Fruit fly (Drosophila melanogaster): Measurements from ENCODE around the gene Chrac-14.

Chrac-14 gene

DNA sequence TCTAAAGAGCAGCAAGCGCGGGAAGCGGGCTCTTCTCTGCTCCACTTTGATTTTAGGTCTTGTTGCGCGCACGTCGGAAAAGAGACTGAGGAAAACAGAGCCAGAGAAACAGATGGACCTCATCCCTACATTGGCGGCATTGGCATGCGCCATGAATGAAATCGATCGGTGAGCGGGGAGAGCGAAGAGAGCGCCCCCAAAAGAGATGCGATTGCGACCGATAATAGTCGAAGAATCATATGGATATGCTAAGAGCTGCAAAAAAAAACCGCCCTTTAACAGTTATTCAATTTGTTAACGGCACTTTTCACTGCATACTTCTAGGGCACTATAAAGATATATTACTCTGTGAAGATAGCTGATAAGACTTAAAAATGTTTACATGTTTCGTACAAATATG, 3.7 kb upstream of the Chrac-14 start, which contains the start of gene grk:
grk (minus strand) TSS at position 87 of the 400 bp plus-strand sequence.
- no peak for TF ChIP-seq CG17801 (GFP tag; optimal IDR thresholded peaks at IDR 0.05; ENCODE audit: partially characterized antibody)

dm6 chr2L:8438052-8438451, 847 bp downstream of the Chrac-14 start, which contains the start of gene mus201:
mus201 (plus strand) TSS chr2L:8438169.
- no peak for TF ChIP-seq CG17801 (GFP tag; optimal IDR thresholded peaks at IDR 0.05; ENCODE audit: partially characterized antibody)

- TF ChIP-seq CG17801 (GFP tag; optimal IDR thresholded peaks at IDR 0.05; ENCODE audit: partially characterized antibody) = no peak
Measured at dm6 chr2L:8442147-8442546, 4.9 kb downstream of the Chrac-14 start, which contains the start of gene CG31897. CG31897 (plus strand) TSS chr2L:8442447.

DNA sequence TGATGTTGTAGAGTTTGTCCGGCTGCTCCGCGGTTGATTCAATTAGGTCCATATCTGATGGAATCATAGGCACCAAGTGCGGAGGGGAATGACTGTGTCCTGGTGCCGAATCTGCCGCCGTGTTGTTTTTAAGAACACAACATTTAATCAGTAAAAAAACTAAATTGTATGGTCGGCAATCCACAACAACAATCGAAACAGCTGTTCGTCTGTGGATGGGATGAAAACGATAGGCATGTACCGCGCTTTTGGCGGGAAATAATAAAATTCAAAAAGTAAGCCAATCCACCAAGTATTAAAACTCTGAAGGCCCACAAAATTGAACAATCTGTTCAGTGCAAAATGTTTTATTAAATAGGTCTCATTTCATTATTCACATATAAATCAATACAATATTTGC, 12.2 kb downstream of the Chrac-14 start, which contains the start of gene Aasdh:
Aasdh (minus strand) TSS at position 219 of the 400 bp plus-strand sequence.
- TF ChIP-seq CG17801 (GFP tag; optimal IDR thresholded peaks at IDR 0.05; ENCODE audit: partially characterized antibody) = no peak

dm6 chr2L:8451497-8451896, 14.3 kb downstream of the Chrac-14 start:
- no peak for TF ChIP-seq CG17801 (GFP tag; optimal IDR thresholded peaks at IDR 0.05; ENCODE audit: partially characterized antibody)

- no peak for TF ChIP-seq CG17801 (GFP tag; optimal IDR thresholded peaks at IDR 0.05; ENCODE audit: partially characterized antibody)
Measured at dm6 chr2L:8461782-8462453, 24.7 kb downstream of the Chrac-14 start.

DNA sequence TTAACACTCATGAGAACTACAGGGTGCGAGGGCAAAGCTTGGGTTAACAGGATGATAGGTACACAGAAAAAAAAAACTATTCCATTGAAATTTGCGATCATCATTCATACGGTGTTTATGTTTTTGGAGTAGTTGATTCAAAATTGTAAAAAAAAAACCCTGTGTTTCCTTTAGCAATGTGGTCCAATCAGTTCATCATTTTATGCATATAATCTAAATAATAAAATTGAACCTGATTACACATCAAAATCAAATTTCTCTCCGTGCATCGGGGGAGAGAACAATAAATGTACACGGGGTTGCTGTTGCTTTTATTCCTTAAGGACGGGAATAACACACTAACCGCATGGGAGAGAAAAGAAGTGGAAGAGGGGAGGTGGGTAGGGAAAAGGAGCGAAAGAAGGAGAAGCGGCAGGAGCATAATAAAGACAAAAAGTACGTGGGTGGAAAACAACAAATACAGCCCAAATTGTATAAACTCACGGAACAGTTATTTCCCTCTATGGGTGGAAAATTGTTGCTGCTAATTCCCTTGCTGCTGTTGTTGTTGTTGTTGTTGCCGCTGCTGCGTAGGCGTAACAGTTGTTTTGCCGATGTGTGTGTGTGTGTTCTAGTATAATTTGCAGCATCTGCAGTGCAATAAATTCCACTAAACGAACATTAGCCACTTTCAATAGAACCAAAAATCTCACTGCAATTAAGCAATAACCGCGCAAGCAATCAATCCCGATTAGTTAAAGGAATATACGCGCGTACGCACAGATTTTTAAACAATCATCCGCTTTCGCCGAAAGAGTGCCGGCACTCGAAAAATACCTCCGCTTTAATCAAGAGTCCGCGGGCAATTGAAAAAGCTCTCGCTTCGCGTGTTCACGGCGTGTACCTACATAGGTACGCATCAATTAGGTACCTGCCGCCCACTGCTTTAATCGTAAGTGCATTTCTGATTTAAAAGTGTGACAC, 26.2 kb downstream of the Chrac-14 start, which contains the start of gene Agpat2:
Agpat2 (minus strand) TSS at position 851 of the 963 bp plus-strand sequence.
- TF ChIP-seq CG17801 (GFP tag; optimal IDR thresholded peaks at IDR 0.05; ENCODE audit: partially characterized antibody) = no peak

DNA sequence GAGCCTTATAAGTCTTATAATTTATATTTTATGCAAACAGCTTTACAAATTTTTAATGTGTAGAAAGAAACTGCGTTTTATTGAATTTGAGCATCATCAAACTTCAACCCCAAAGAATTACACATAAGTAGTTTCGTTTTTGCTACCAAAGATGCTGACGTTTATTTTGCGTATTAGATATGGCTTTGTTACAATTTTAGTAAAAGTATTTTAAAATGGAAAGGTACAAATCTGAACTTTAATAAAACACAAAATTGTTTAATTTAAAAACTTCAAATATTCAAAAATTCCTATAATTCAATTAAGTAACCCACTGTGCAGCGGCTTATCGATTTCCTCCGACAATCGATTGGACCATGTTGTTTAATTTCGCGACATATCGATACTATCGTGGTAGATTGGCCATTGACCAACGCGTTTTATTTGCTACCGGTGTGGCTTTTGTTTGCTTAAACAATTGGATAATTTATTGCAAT, 26.9 kb downstream of the Chrac-14 start, which contains the start of gene prg:
prg (plus strand) TSS at position 382 of the 476 bp plus-strand sequence.
- peak; percentile 78 for TF ChIP-seq CG17801 (GFP tag; optimal IDR thresholded peaks at IDR 0.05; ENCODE audit: partially characterized antibody)

DNA sequence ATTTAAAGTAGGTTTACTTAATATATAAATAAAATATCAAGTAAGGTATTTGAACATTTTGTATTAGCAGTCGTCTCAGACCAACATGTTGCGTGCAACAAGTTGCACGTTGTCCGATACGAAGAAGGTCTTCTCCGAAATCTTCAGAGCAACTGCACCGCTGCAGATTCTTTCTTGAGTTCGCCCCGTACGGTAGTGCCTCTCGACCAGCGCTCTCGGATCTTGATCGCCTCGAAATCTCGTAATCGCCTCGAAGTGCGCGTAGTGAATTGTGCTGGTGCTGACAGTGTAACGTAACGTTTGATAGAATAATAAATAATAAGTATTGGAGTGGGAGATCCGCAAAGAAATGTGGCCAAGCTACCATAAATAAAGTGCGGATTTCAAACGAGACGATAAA, 29.4 kb downstream of the Chrac-14 start, which contains the start of gene dachs:
dachs (plus strand) TSS at position 175 of the 400 bp plus-strand sequence.
- TF ChIP-seq CG17801 (GFP tag; optimal IDR thresholded peaks at IDR 0.05; ENCODE audit: partially characterized antibody) = no peak

DNA sequence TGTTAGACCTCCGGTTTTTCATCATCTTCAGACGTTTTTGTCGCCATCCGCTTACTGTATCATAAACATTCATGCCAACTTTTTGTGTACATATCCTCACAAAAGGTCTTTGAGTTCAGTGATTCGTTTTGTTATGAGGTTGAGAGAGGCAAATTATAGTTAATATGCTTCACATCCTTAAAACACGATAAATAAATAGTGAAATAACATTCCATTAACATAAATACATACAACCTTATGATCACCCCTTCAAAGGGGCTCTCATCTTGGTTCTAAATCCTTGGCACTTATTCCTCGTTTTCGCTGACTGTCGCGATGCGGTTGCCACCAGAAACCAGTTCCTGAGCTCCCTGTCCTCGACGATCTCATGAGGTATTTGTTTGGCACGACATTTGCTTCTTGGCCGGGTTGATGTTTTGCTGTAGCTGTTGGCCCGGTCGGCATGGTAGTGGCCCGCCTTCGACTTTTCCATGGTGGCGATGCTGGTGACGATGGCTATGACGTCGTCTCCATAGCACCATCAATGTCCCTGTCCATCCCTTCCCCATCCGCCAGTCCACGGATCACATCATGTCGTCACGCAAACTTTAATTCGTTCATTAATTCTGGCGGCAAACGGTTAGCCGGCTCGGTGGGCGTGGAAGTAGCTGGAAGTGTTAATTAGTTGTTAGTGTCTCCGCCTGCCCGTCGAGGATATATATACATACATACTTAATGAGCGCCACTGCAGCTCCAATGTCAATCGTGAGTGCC, 31.9 kb downstream of the Chrac-14 start:
- TF ChIP-seq CG17801 (GFP tag; optimal IDR thresholded peaks at IDR 0.05; ENCODE audit: partially characterized antibody) = no peak

dm6 chr2L:8471667-8472066, 34.5 kb downstream of the Chrac-14 start:
- no peak for TF ChIP-seq CG17801 (GFP tag; optimal IDR thresholded peaks at IDR 0.05; ENCODE audit: partially characterized antibody)

dm6 chr2L:8473448-8473847, 36.2 kb downstream of the Chrac-14 start:
- no peak for TF ChIP-seq CG17801 (GFP tag; optimal IDR thresholded peaks at IDR 0.05; ENCODE audit: partially characterized antibody)

dm6 chr2L:8477049-8477448, 39.8 kb downstream of the Chrac-14 start, which contains the start of gene CheA29a:
CheA29a (plus strand) TSS chr2L:8477349.
- no peak for TF ChIP-seq CG17801 (GFP tag; optimal IDR thresholded peaks at IDR 0.05; ENCODE audit: partially characterized antibody)

- TF ChIP-seq CG17801 (GFP tag; optimal IDR thresholded peaks at IDR 0.05; ENCODE audit: partially characterized antibody) = no peak
Measured at dm6 chr2L:8477971-8478370, 40.8 kb downstream of the Chrac-14 start.
